Fruit fly (Drosophila melanogaster) whole organism, prepupa: ENCODE data around the gene ppl.
A peak's percentile ranks its signal among the peaks of the same experiment; 100 is the strongest.

Experiments
- Blimp-1 ChIP-seq: fragments of 200-800 bp; sonication (Bioruptor generic); optimal IDR thresholded peaks from 3 replicates; lab custom pipeline; 2017; ENCODE audit warnings: missing biosample characterization, missing genetic modification characterization, mild to moderate bottlenecking, moderate library complexity, missing genetic modification reagents
- CG10669 ChIP-seq: fragments of 200-800 bp; sonication (Bioruptor generic); optimal IDR thresholded peaks from 3 replicates; lab custom pipeline; 2018; ENCODE audit warnings: missing biosample characterization, mild to moderate bottlenecking, missing genetic modification characterization, moderate library complexity
- CG11294 ChIP-seq: fragments of 200-800 bp; sonication (Bioruptor generic); IDR thresholded peaks from 2 replicates; pipeline ENCODE4 v1.3.6; 2022; ENCODE audit warnings: missing biosample characterization, missing genetic modification characterization
- CG15336 ChIP-seq: fragments of 200-800 bp; sonication (Bioruptor generic); IDR thresholded peaks from 2 replicates; pipeline ENCODE4 v1.3.6; 2022; ENCODE audit warnings: missing biosample characterization, missing genetic modification characterization
- CG1621 ChIP-seq: fragments of 200-800 bp; sonication (Bioruptor generic); optimal IDR thresholded peaks from 3 replicates; lab custom pipeline; 2018; ENCODE audit warnings: missing biosample characterization, mild to moderate bottlenecking, missing genetic modification characterization
- CG3032 ChIP-seq: fragments of 200-800 bp; optimal IDR thresholded peaks from 2 replicates; lab custom pipeline; 2019; ENCODE audit warnings: missing biosample characterization, mild to moderate bottlenecking, missing genetic modification characterization, moderate library complexity
- CG31627 ChIP-seq: fragments of 200-800 bp; sonication (Bioruptor generic); optimal IDR thresholded peaks from 3 replicates; lab custom pipeline; 2016; ENCODE audit warnings: missing biosample characterization, missing genetic modification characterization
- CG32006 ChIP-seq: fragments of 200-800 bp; sonication (Bioruptor generic); optimal IDR thresholded peaks from 3 replicates; lab custom pipeline; 2017; ENCODE audit warnings: missing biosample characterization, mild to moderate bottlenecking, missing genetic modification characterization
- CG4318 ChIP-seq: fragments of 200-800 bp; sonication (Bioruptor generic); optimal IDR thresholded peaks from 3 replicates; lab custom pipeline; 2017; ENCODE audit warnings: missing biosample characterization, mild to moderate bottlenecking, missing genetic modification characterization
- CG6163 ChIP-seq: fragments of 200-800 bp; sonication (Bioruptor generic); IDR thresholded peaks from 3 replicates; pipeline ENCODE4 v1.3.6; 2022; ENCODE audit warnings: missing biosample characterization, missing genetic modification characterization
- CG6854 ChIP-seq: fragments of 200-800 bp; sonication (Bioruptor generic); optimal IDR thresholded peaks from 2 replicates; lab custom pipeline; 2017; ENCODE audit warnings: missing biosample characterization, mild to moderate bottlenecking, missing genetic modification characterization
- CG8119 ChIP-seq: fragments of 200-800 bp; sonication (Bioruptor generic); IDR thresholded peaks from 3 replicates; pipeline ENCODE4 v1.3.6; 2022; ENCODE audit warnings: missing biosample characterization, missing genetic modification characterization
- CG8632 ChIP-seq: fragments of 200-800 bp; sonication (Bioruptor generic); optimal IDR thresholded peaks from 3 replicates; lab custom pipeline; 2016; ENCODE audit warnings: missing biosample characterization, missing genetic modification characterization
- CG9139 ChIP-seq: fragments of 200-800 bp; sonication (Bioruptor generic); optimal IDR thresholded peaks from 3 replicates; lab custom pipeline; 2017; ENCODE audit warnings: missing biosample characterization, mild to moderate bottlenecking, missing genetic modification characterization
- Eip75B ChIP-seq: fragments of 200-800 bp; sonication (Bioruptor generic); optimal IDR thresholded peaks from 3 replicates; lab custom pipeline; 2016; ENCODE audit warnings: missing biosample characterization, missing genetic modification characterization
- Eip78C ChIP-seq: fragments of 200-800 bp; sonication (Bioruptor generic); peaks from one replicate; lab custom pipeline; 2016; ENCODE audit warnings: missing biosample characterization, missing genetic modification characterization
- Ets21C ChIP-seq: fragments of 200-800 bp; sonication (Bioruptor generic); optimal IDR thresholded peaks from 3 replicates; lab custom pipeline; 2016; ENCODE audit warnings: missing biosample characterization, missing genetic modification characterization
- Gug ChIP-seq: fragments of 200-800 bp; sonication (Bioruptor generic); IDR thresholded peaks from 2 replicates; pipeline ENCODE4 v1.3.6; 2022; ENCODE audit warnings: missing biosample characterization, missing genetic modification characterization
- Hr38 ChIP-seq: sonication (Bioruptor generic); optimal IDR thresholded peaks from 2 replicates; lab custom pipeline; 2016; ENCODE audit warnings: missing biosample characterization, missing genetic modification characterization
- Hr39 ChIP-seq: fragments of 200-800 bp; sonication (Bioruptor generic); optimal IDR thresholded peaks from 2 replicates; lab custom pipeline; 2016; ENCODE audit warnings: missing biosample characterization, missing genetic modification characterization
- Hr4 ChIP-seq: fragments of 200-800 bp; sonication (Bioruptor generic); optimal IDR thresholded peaks from 3 replicates; lab custom pipeline; 2016; ENCODE audit warnings: missing biosample characterization, missing genetic modification characterization
- Sox102F ChIP-seq: fragments of 200-800 bp; sonication (Bioruptor generic); optimal IDR thresholded peaks from 2 replicates; lab custom pipeline; 2016; ENCODE audit warnings: missing biosample characterization, mild to moderate bottlenecking, missing genetic modification characterization
- Sox14 ChIP-seq: fragments of 200-800 bp; sonication (Bioruptor generic); optimal IDR thresholded peaks from 3 replicates; lab custom pipeline; 2016; ENCODE audit warnings: missing biosample characterization, missing genetic modification characterization
- achi ChIP-seq: fragments of 200-800 bp; sonication (Bioruptor generic); optimal IDR thresholded peaks from 3 replicates; lab custom pipeline; 2016; ENCODE audit warnings: missing biosample characterization, missing genetic modification characterization
- acj6 ChIP-seq: fragments of 200-800 bp; sonication (Bioruptor generic); optimal IDR thresholded peaks from 3 replicates; lab custom pipeline; 2016; ENCODE audit warnings: missing biosample characterization, missing genetic modification characterization
- cyc ChIP-seq: fragments of 200-800 bp; sonication (Bioruptor generic); optimal IDR thresholded peaks from 3 replicates; lab custom pipeline; 2016; ENCODE audit warnings: missing biosample characterization, missing genetic modification characterization
- dac ChIP-seq: fragments of 200-800 bp; sonication (Bioruptor generic); optimal IDR thresholded peaks from 2 replicates; lab custom pipeline; 2017; ENCODE audit warnings: missing biosample characterization, mild to moderate bottlenecking, missing genetic modification characterization
- dsx ChIP-seq: fragments of 200-800 bp; optimal IDR thresholded peaks from 3 replicates; lab custom pipeline; 2019; ENCODE audit warnings: missing biosample characterization, mild to moderate bottlenecking, missing genetic modification characterization, moderate library complexity; ENCODE audit not compliant: poor library complexity, severe bottlenecking
- esn ChIP-seq: fragments of 200-800 bp; sonication (Bioruptor generic); optimal IDR thresholded peaks from 2 replicates; lab custom pipeline; 2016; ENCODE audit warnings: missing biosample characterization, mild to moderate bottlenecking, missing genetic modification characterization, moderate library complexity
- fd59A ChIP-seq: fragments of 200-800 bp; sonication (Bioruptor generic); optimal IDR thresholded peaks from 2 replicates; lab custom pipeline; 2017; ENCODE audit warnings: missing biosample characterization, mild to moderate bottlenecking, missing genetic modification characterization, missing genetic modification reagents
- fd85E ChIP-seq: fragments of 200-800 bp; sonication (Bioruptor generic); optimal IDR thresholded peaks from 3 replicates; lab custom pipeline; 2016; ENCODE audit warnings: missing biosample characterization, missing genetic modification characterization
- fkh ChIP-seq: fragments of 200-800 bp; sonication (Bioruptor generic); optimal IDR thresholded peaks from 3 replicates; lab custom pipeline; 2017; ENCODE audit warnings: missing biosample characterization, mild to moderate bottlenecking, missing genetic modification characterization, moderate library complexity
- lz ChIP-seq: fragments of 200-800 bp; sonication (Bioruptor generic); optimal IDR thresholded peaks from 3 replicates; lab custom pipeline; 2016; ENCODE audit warnings: missing biosample characterization, missing genetic modification characterization
- net ChIP-seq: fragments of 200-800 bp; sonication (Bioruptor generic); optimal IDR thresholded peaks from 3 replicates; lab custom pipeline; 2016; ENCODE audit warnings: missing biosample characterization, missing genetic modification characterization
- salr ChIP-seq, 2 experiments: fragments of 200-800 bp; sonication (Bioruptor generic); optimal IDR thresholded peaks; 3 replicates each; lab custom pipeline; 2016 to 2018; ENCODE audit warnings: missing biosample characterization in 2 of 2, missing genetic modification characterization in 2 of 2, mild to moderate bottlenecking in 1 of 2
- ss ChIP-seq, 2 experiments: fragments of 200-800 bp; sonication (Bioruptor generic); optimal IDR thresholded peaks; 2 replicates in 1 of 2; 3 replicates in 1 of 2; lab custom pipeline; 2017 to 2018; ENCODE audit warnings: mild to moderate bottlenecking in 2 of 2, missing biosample characterization in 2 of 2, missing genetic modification characterization in 2 of 2, moderate library complexity in 1 of 2
- topi ChIP-seq: fragments of 200-800 bp; sonication (Bioruptor generic); optimal IDR thresholded peaks from 3 replicates; lab custom pipeline; 2016; ENCODE audit warnings: missing biosample characterization, missing genetic modification characterization
- vri ChIP-seq: fragments of 200-800 bp; sonication (Bioruptor generic); optimal IDR thresholded peaks from 3 replicates; lab custom pipeline; 2016; ENCODE audit warnings: missing biosample characterization, mild to moderate bottlenecking, missing genetic modification characterization

The ppl gene

DNA sequence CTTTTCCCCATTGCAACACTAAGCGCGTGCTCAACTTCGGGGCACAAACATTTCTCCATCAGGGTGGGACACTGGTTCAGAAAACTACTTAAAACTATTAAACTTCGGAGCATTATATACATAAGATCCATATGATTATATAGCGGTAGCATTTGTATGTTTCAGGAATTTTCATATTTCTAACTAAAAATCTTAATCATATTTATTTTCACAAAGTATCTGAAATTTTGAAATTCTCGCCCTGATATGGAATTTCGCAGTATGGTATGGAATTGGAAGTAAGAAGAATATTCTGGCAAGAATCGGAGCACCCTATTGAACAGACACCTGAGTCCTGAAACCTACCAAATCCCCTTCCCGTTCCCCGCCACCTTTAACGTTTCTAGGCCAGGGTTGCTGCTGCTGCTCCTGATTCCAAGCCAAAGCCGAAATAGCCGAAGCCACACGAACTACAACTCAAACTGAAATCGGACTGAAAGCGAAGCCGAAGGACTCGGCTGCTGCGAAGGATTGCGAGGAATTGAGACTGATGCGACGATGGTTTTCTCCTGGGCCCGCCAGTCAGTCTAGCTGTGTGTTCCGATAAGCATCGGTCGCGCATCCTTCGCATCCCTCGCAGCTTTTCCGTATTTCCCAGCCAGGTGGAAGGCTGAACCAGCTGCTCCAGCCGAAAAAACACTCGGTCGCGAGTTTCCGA lies 40.6 kb upstream of the ppl start (continued):
- TF ChIP-seq Eip75B (peak; percentile 3), cyc (GFP tag; lab: Kevin White, UChicago) (peak; percentile 11), Ets21C (GFP tag; lab: Kevin White, UChicago) (no peak), CG6163 (GFP tag; lab: Robert Waterston, UW) (no peak), CG32006 (peak; percentile 66), topi (GFP tag; lab: Kevin White, UChicago) (peak; percentile 50), Hr39 (GFP tag; lab: Kevin White, UChicago) (peak; percentile 4)

DNA sequence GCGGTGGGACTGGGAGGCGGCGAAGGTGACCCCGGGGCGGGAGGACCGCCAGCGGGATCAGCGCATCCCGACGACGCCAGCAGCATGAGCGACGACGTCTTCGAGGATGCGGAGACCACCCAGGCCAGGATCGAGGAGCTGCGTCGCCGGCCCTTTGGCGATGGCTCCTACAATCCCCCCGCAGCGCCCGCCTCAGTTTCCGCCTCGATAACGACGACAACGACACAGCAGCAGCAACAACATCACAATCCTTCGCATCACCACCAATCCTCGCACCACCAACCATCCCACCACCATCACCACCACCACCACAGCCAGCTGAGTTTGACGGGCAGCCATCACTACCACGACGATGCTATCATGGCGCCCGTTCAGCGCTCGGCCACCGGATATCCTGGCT lies 38.7 kb upstream of the ppl start:
- TF ChIP-seq CG1621 (tag; lab: Kevin White, UChicago), result no peak
- peak; percentile 5 for TF ChIP-seq Eip78C (GFP tag; lab: Kevin White, UChicago)
- no peak for TF ChIP-seq CG4318 (GFP tag; lab: Kevin White, UChicago)
- TF ChIP-seq Hr39 (GFP tag; lab: Kevin White, UChicago), result no peak

dm6 chr3L:21319313-21319907 lies 38.1 kb upstream of the ppl start:
- no peak for TF ChIP-seq acj6
- peak; percentile 47 for TF ChIP-seq achi (GFP tag; lab: Kevin White, UChicago)
- no peak for TF ChIP-seq CG8119 (GFP tag; lab: Robert Waterston, UW)
- TF ChIP-seq Sox14, result no peak

DNA sequence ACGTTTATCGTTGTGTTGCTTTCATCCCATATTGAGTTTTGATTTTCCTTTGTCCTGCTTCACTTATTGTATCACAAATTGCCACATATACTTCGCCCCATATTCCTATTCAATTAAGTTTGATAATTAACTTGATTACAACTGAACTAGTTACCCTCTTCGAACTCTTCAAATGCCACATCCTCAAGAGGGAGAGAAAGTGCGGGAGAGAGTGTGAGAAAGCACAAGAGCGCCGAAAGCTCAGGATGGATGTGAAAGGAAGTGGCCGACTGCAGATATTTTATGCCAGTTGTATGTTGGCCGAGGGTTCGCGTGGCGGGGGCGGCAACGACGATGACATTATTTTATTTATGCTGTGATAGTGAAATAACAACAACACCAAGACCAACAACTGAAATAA lies 37.2 kb upstream of the ppl start, which contains the start of gene Rab26:
TSS of gene Rab26 (plus strand) at position 301 of the 400 bp plus-strand sequence.
- TF ChIP-seq dac, result no peak
- TF ChIP-seq CG10669 (GFP tag; lab: Kevin White, UChicago), result no peak
- TF ChIP-seq fd85E (GFP tag; lab: Kevin White, UChicago), result no peak
- no peak for TF ChIP-seq vri
- no peak for TF ChIP-seq Hr4 (GFP tag; lab: Kevin White, UChicago)
- no peak for TF ChIP-seq ss (GFP tag; optimal IDR thresholded peaks at IDR 0.05; lab: Kevin White, UChicago)
- TF ChIP-seq Sox14, result no peak
- TF ChIP-seq CG1621 (tag; lab: Kevin White, UChicago), result no peak
- TF ChIP-seq CG9139, result no peak
- no peak for TF ChIP-seq CG4318 (GFP tag; lab: Kevin White, UChicago)

- no peak for TF ChIP-seq fd85E (GFP tag; lab: Kevin White, UChicago)
- peak; percentile 24 for TF ChIP-seq fkh (GFP tag; lab: Kevin White, UChicago)
- no peak for TF ChIP-seq achi (GFP tag; lab: Kevin White, UChicago)
- peak; percentile 39 for TF ChIP-seq Eip78C (GFP tag; lab: Kevin White, UChicago)
- no peak for TF ChIP-seq CG31627
- no peak for TF ChIP-seq CG32006
- no peak for TF ChIP-seq ss (GFP tag; optimal IDR thresholded peaks at IDR 0.05; lab: Kevin White, UChicago)
- TF ChIP-seq CG15336, result no peak
- no peak for TF ChIP-seq CG6163 (GFP tag; lab: Robert Waterston, UW)
- no peak for TF ChIP-seq CG4318 (GFP tag; lab: Kevin White, UChicago)
- TF ChIP-seq CG3032 (tag; lab: Kevin White, UChicago), result peak; percentile 13
- TF ChIP-seq esn (GFP tag; lab: Kevin White, UChicago), result no peak
- TF ChIP-seq CG11294 (GFP tag; lab: Robert Waterston, UW), result no peak
- no peak for TF ChIP-seq CG6854
- no peak for TF ChIP-seq salr (GFP tag; optimal IDR thresholded peaks at IDR 0.05; lab: Kevin White, UChicago)
- no peak for TF ChIP-seq lz (GFP tag; lab: Kevin White, UChicago)
- TF ChIP-seq Gug, result no peak
- no peak for TF ChIP-seq acj6
- TF ChIP-seq Eip75B, result no peak
- TF ChIP-seq Sox102F (GFP tag; lab: Kevin White, UChicago), result no peak
- TF ChIP-seq CG8632 (GFP tag; lab: Kevin White, UChicago), result no peak
- no peak for TF ChIP-seq dsx
- no peak for TF ChIP-seq Blimp-1
- TF ChIP-seq Hr38 (GFP tag; lab: Kevin White, UChicago), result no peak
- no peak for TF ChIP-seq cyc (GFP tag; lab: Kevin White, UChicago)
- TF ChIP-seq CG1621 (tag; lab: Kevin White, UChicago), result no peak
- no peak for TF ChIP-seq CG9139
- no peak for TF ChIP-seq Hr4 (GFP tag; lab: Kevin White, UChicago)
- no peak for TF ChIP-seq net (GFP tag; lab: Kevin White, UChicago)
- no peak for TF ChIP-seq fd59A (GFP tag; lab: Kevin White, UChicago)
These were observed 36.3 kb upstream of the ppl start, which contains the start of gene Pc for dm6 chr3L:21317416-21318259. TSS of gene Pc (minus strand) at chr3L:21318020.
